Worm (Caenorhabditis elegans) whole organism, mixed stage, embryonic: ENCODE measurements around the gene C17G10.13.

ENCODE experiments used
- M03D4.4 ChIP-seq: sonication (generic microtip); optimal IDR thresholded peaks from 2 replicates; lab custom pipeline; 2017; ENCODE audit warnings: mild to moderate bottlenecking, missing genetic modification characterization, missing compliant biosample characterization
- ces-1 ChIP-seq: fragments of 150-350 bp; optimal IDR thresholded peaks from 2 replicates; lab custom pipeline; 2014; ENCODE audit warnings: missing biosample characterization, missing genetic modification reagents, missing genetic modification characterization
- elt-3 ChIP-seq: fragments of 150-350 bp; optimal IDR thresholded peaks from 2 replicates; lab custom pipeline; 2014; ENCODE audit warnings: missing biosample characterization, missing genetic modification characterization
- lin-13 ChIP-seq: fragments of 150-350 bp; optimal IDR thresholded peaks from 2 replicates; lab custom pipeline; 2014; ENCODE audit warnings: missing biosample characterization, missing genetic modification characterization
- lsy-2 ChIP-seq: fragments of 150-350 bp; optimal IDR thresholded peaks from 2 replicates; lab custom pipeline; 2014; ENCODE audit warnings: missing biosample characterization, missing genetic modification characterization
- mab-5 ChIP-seq: fragments of 150-350 bp; optimal IDR thresholded peaks from 2 replicates; lab custom pipeline; 2014; ENCODE audit warnings: missing biosample characterization, missing genetic modification characterization
- nhr-12 ChIP-seq: fragments of 150-350 bp; optimal IDR thresholded peaks from 2 replicates; lab custom pipeline; 2014; ENCODE audit warnings: missing biosample characterization, missing genetic modification characterization
- nhr-76 ChIP-seq: sonication (generic microtip); optimal IDR thresholded peaks from 2 replicates; lab custom pipeline; 2017; ENCODE audit warnings: missing biosample characterization, missing genetic modification characterization
- pha-4 ChIP-seq: fragments of 150-350 bp; optimal IDR thresholded peaks from 2 replicates; lab custom pipeline; 2018; ENCODE audit warnings: missing biosample characterization, missing genetic modification reagents, missing genetic modification characterization
- unc-120 ChIP-seq: sonication (generic microtip); optimal IDR thresholded peaks from 2 replicates; lab custom pipeline; 2017; ENCODE audit warnings: missing genetic modification characterization, missing compliant biosample characterization; ENCODE audit not compliant: poor library complexity, severe bottlenecking
- unc-39 ChIP-seq: fragments of 150-350 bp; optimal IDR thresholded peaks from 2 replicates; lab custom pipeline; 2014; ENCODE audit warnings: missing biosample characterization, missing genetic modification characterization
- unc-62 ChIP-seq: fragments of 150-350 bp; optimal IDR thresholded peaks from 2 replicates; lab custom pipeline; 2014; ENCODE audit warnings: missing biosample characterization, missing genetic modification reagents, missing genetic modification characterization
- ztf-11 ChIP-seq: fragments of 150-350 bp; optimal IDR thresholded peaks from 2 replicates; lab custom pipeline; 2014; ENCODE audit warnings: missing biosample characterization, missing genetic modification characterization

- TF ChIP-seq ztf-11 (tag; lab: Kevin White, UChicago) (no peak), elt-3 (tag; lab: Kevin White, UChicago) (no peak), mab-5 (tag; lab: Kevin White, UChicago) (no peak), nhr-76 (no peak), unc-39 (tag; lab: Kevin White, UChicago) (no peak), unc-62 (no peak), lin-13 (tag; lab: Kevin White, UChicago) (no peak), lsy-2 (tag; lab: Kevin White, UChicago) (no peak), ces-1 (GFP tag; lab: Kevin White, UChicago) (no peak), pha-4 (tag; lab: Kevin White, UChicago) (no peak), nhr-12 (no peak), unc-120 (tag; lab: Kevin White, UChicago) (no peak), M03D4.4 (tag; lab: Kevin White, UChicago) (no peak)
Observed at ce11 chrII:5554317-5554716, 35.3 kb downstream of the C17G10.13 start, which contains the start of gene ins-12.
